Fruit fly (Drosophila melanogaster) whole organism, embryonic: ENCODE measurements around the gene CG32121.

Experiments
- Atf-2 ChIP-seq: fragments of 200-800 bp; sonication (Bioruptor generic); optimal IDR thresholded peaks from 2 replicates; lab custom pipeline; 2016; ENCODE audit warnings: missing biosample characterization, missing genetic modification characterization
- CG10147 ChIP-seq: fragments of 200-800 bp; sonication (Bioruptor generic); optimal IDR thresholded peaks from 2 replicates; lab custom pipeline; 2019; ENCODE audit warnings: missing biosample characterization, mild to moderate bottlenecking, missing genetic modification characterization, moderate library complexity
- CG12391 ChIP-seq: fragments of 200-800 bp; sonication (Bioruptor generic); optimal IDR thresholded peaks from 3 replicates; lab custom pipeline; 2018; ENCODE audit warnings: missing biosample characterization, mild to moderate bottlenecking, missing genetic modification characterization, moderate library complexity
- CG12769 ChIP-seq: fragments of 200-800 bp; sonication (Bioruptor generic); optimal IDR thresholded peaks from 2 replicates; lab custom pipeline; 2019; ENCODE audit warnings: missing biosample characterization, mild to moderate bottlenecking, missing genetic modification characterization, moderate library complexity
- CG12942 ChIP-seq: fragments of 200-800 bp; sonication (Bioruptor generic); optimal IDR thresholded peaks from 3 replicates; lab custom pipeline; 2016; ENCODE audit warnings: missing biosample characterization, missing genetic modification characterization
- CG13287 ChIP-seq: fragments of 200-800 bp; sonication (Bioruptor generic); IDR thresholded peaks from 2 replicates; pipeline ENCODE4 v1.3.6; 2022; ENCODE audit warnings: missing biosample characterization, missing genetic modification characterization; ENCODE audit not compliant: partially characterized antibody
- CG14050 ChIP-seq: fragments of 200-800 bp; sonication (Bioruptor generic); IDR thresholded peaks from 3 replicates; pipeline ENCODE4 v1.3.6; 2022; ENCODE audit warnings: missing biosample characterization, missing genetic modification characterization
- CG15601 ChIP-seq: fragments of 200-800 bp; sonication (Bioruptor generic); optimal IDR thresholded peaks from 3 replicates; lab custom pipeline; 2019; ENCODE audit warnings: missing biosample characterization, mild to moderate bottlenecking, missing genetic modification characterization, moderate library complexity
- CG17361 ChIP-seq: fragments of 200-800 bp; sonication (Bioruptor generic); IDR thresholded peaks from 3 replicates; pipeline ENCODE4 v1.3.6; 2022; ENCODE audit warnings: missing biosample characterization, missing genetic modification characterization
- CG17802 ChIP-seq: fragments of 200-800 bp; sonication (Bioruptor generic); optimal IDR thresholded peaks from 2 replicates; lab custom pipeline; 2018; ENCODE audit warnings: missing biosample characterization, mild to moderate bottlenecking, missing genetic modification characterization, moderate library complexity
- CG18764 ChIP-seq: fragments of 200-800 bp; sonication (Bioruptor generic); optimal IDR thresholded peaks from 3 replicates; lab custom pipeline; 2016; ENCODE audit warnings: missing biosample characterization, missing genetic modification characterization
- CG2712 ChIP-seq: fragments of 200-800 bp; optimal IDR thresholded peaks from 3 replicates; lab custom pipeline; 2019; ENCODE audit warnings: missing biosample characterization, mild to moderate bottlenecking, missing genetic modification characterization, moderate library complexity
- CG30403 ChIP-seq: fragments of 200-800 bp; sonication (Bioruptor generic); optimal IDR thresholded peaks from 3 replicates; lab custom pipeline; 2016; ENCODE audit warnings: missing biosample characterization, missing genetic modification characterization
- CG3281 ChIP-seq: fragments of 200-800 bp; sonication (Bioruptor generic); optimal IDR thresholded peaks from 3 replicates; lab custom pipeline; 2017; ENCODE audit warnings: missing biosample characterization, mild to moderate bottlenecking, missing genetic modification characterization
- CG34422 ChIP-seq: fragments of 200-800 bp; sonication (Bioruptor generic); IDR thresholded peaks from 3 replicates; pipeline ENCODE4 v1.3.6; 2022; ENCODE audit warnings: missing biosample characterization, missing genetic modification characterization
- CG4424 ChIP-seq: fragments of 200-800 bp; sonication (Bioruptor generic); optimal IDR thresholded peaks from 3 replicates; lab custom pipeline; 2016; ENCODE audit warnings: missing biosample characterization, missing genetic modification characterization
- CG7372 ChIP-seq: fragments of 200-800 bp; sonication (Bioruptor generic); IDR thresholded peaks from 2 replicates; pipeline ENCODE4 v1.3.6; 2022; ENCODE audit warnings: missing biosample characterization, missing genetic modification characterization
- CG9215 ChIP-seq: fragments of 200-800 bp; sonication (Bioruptor generic); IDR thresholded peaks from 2 replicates; pipeline ENCODE4 v1.3.6; 2022; ENCODE audit warnings: missing biosample characterization, missing genetic modification characterization
- CG9727 ChIP-seq: fragments of 200-800 bp; sonication (Bioruptor generic); optimal IDR thresholded peaks from 3 replicates; lab custom pipeline; 2017; ENCODE audit warnings: missing biosample characterization, mild to moderate bottlenecking, missing genetic modification characterization
- CoRest ChIP-seq: fragments of 200-800 bp; sonication (Bioruptor generic); optimal IDR thresholded peaks from 3 replicates; lab custom pipeline; 2018; ENCODE audit warnings: missing biosample characterization, mild to moderate bottlenecking, missing genetic modification characterization, moderate library complexity
- E2f2 ChIP-seq: fragments of 200-800 bp; sonication (Bioruptor generic); IDR thresholded peaks from 2 replicates; pipeline ENCODE4 v1.3.6; 2022; ENCODE audit warnings: missing biosample characterization, missing genetic modification characterization
- HHEX ChIP-seq: fragments of 200-800 bp; sonication (Bioruptor generic); optimal IDR thresholded peaks from 3 replicates; lab custom pipeline; 2017; ENCODE audit warnings: missing biosample characterization, mild to moderate bottlenecking, missing genetic modification characterization, missing genetic modification reagents
- HLH4C ChIP-seq: fragments of 200-800 bp; sonication (Bioruptor generic); IDR thresholded peaks from 3 replicates; pipeline ENCODE4 v1.3.6; 2022; ENCODE audit warnings: missing biosample characterization, missing genetic modification characterization; ENCODE audit not compliant: partially characterized antibody
- HmgD ChIP-seq: fragments of 200-800 bp; sonication (Bioruptor generic); optimal IDR thresholded peaks from 3 replicates; lab custom pipeline; 2016; ENCODE audit warnings: missing biosample characterization, missing genetic modification characterization
- Kr ChIP-seq: fragments of 200-800 bp; sonication (Bioruptor generic); optimal IDR thresholded peaks from 2 replicates; lab custom pipeline; 2017; ENCODE audit warnings: missing biosample characterization, mild to moderate bottlenecking, missing genetic modification characterization
- Oli ChIP-seq: fragments of 200-800 bp; sonication (Bioruptor generic); optimal IDR thresholded peaks from 2 replicates; lab custom pipeline; 2018; ENCODE audit warnings: missing biosample characterization, mild to moderate bottlenecking, missing genetic modification characterization, moderate library complexity
- Optix ChIP-seq: fragments of 200-800 bp; sonication (Bioruptor generic); IDR thresholded peaks from 3 replicates; pipeline ENCODE4 v1.3.6; 2022; ENCODE audit warnings: missing biosample characterization, missing genetic modification characterization
- Poxn ChIP-seq: fragments of 200-800 bp; sonication (Bioruptor generic); IDR thresholded peaks from 2 replicates; pipeline ENCODE4 v1.3.6; 2022; ENCODE audit warnings: missing biosample characterization, missing genetic modification characterization
- Scr ChIP-seq: fragments of 200-800 bp; sonication (Bioruptor generic); IDR thresholded peaks from 2 replicates; pipeline ENCODE4 v1.3.6; 2022; ENCODE audit warnings: missing biosample characterization, missing genetic modification characterization; ENCODE audit not compliant: partially characterized antibody
- YL-1 ChIP-seq: fragments of 200-800 bp; sonication (Bioruptor generic); optimal IDR thresholded peaks from 3 replicates; lab custom pipeline; 2017; ENCODE audit warnings: missing biosample characterization, mild to moderate bottlenecking, missing genetic modification characterization
- ash1 ChIP-seq: fragments of 200-800 bp; sonication (Bioruptor generic); optimal IDR thresholded peaks from 2 replicates; lab custom pipeline; 2018; ENCODE audit warnings: missing biosample characterization, mild to moderate bottlenecking, missing genetic modification characterization
- bbx ChIP-seq: fragments of 200-800 bp; sonication (Bioruptor generic); IDR thresholded peaks from 2 replicates; pipeline ENCODE4 v1.3.6; 2022; ENCODE audit warnings: missing biosample characterization, missing genetic modification characterization; ENCODE audit not compliant: partially characterized antibody
- chm ChIP-seq: fragments of 200-800 bp; sonication (Bioruptor generic); IDR thresholded peaks from 2 replicates; pipeline ENCODE4 v1.3.6; 2022; ENCODE audit warnings: missing biosample characterization, missing genetic modification characterization
- da ChIP-seq: fragments of 200-800 bp; sonication (Bioruptor generic); optimal IDR thresholded peaks from 2 replicates; lab custom pipeline; 2016; ENCODE audit warnings: missing biosample characterization, missing genetic modification characterization
- gfzf ChIP-seq: fragments of 200-800 bp; sonication (Bioruptor generic); optimal IDR thresholded peaks from 2 replicates; lab custom pipeline; 2016; ENCODE audit warnings: missing biosample characterization, mild to moderate bottlenecking, missing genetic modification characterization, moderate library complexity
- grau ChIP-seq: fragments of 200-800 bp; optimal IDR thresholded peaks from 3 replicates; lab custom pipeline; 2019; ENCODE audit warnings: missing biosample characterization, mild to moderate bottlenecking, missing genetic modification characterization, moderate library complexity
- hb ChIP-seq: fragments of 200-800 bp; sonication (Bioruptor generic); IDR thresholded peaks from 3 replicates; pipeline ENCODE4 v1.3.6; 2022; ENCODE audit warnings: missing biosample characterization, missing genetic modification characterization; ENCODE audit not compliant: partially characterized antibody
- knrl ChIP-seq: fragments of 200-800 bp; sonication (Bioruptor generic); IDR thresholded peaks from 3 replicates; pipeline ENCODE4 v1.3.6; 2022; ENCODE audit warnings: missing biosample characterization, missing genetic modification characterization; ENCODE audit not compliant: partially characterized antibody
- org-1 ChIP-seq: fragments of 200-800 bp; sonication (Bioruptor generic); optimal IDR thresholded peaks from 2 replicates; lab custom pipeline; 2017; ENCODE audit warnings: missing biosample characterization, missing genetic modification characterization
- phol ChIP-seq: fragments of 200-800 bp; sonication (Bioruptor generic); optimal IDR thresholded peaks from 3 replicates; lab custom pipeline; 2018; ENCODE audit warnings: missing biosample characterization, mild to moderate bottlenecking, missing genetic modification characterization, moderate library complexity
- pzg ChIP-seq: fragments of 200-800 bp; sonication (Bioruptor generic); optimal IDR thresholded peaks from 3 replicates; lab custom pipeline; 2018; ENCODE audit warnings: missing biosample characterization, mild to moderate bottlenecking, missing genetic modification characterization, moderate library complexity
- sim ChIP-seq: fragments of 200-800 bp; sonication (Bioruptor generic); IDR thresholded peaks from 2 replicates; pipeline ENCODE4 v1.3.6; 2022; ENCODE audit warnings: missing biosample characterization, missing genetic modification characterization
- sna ChIP-seq: fragments of 200-800 bp; sonication (Bioruptor generic); IDR thresholded peaks from 2 replicates; pipeline ENCODE4 v1.3.6; 2022; ENCODE audit warnings: missing biosample characterization, missing genetic modification characterization; ENCODE audit not compliant: partially characterized antibody
- stwl ChIP-seq: fragments of 200-800 bp; sonication (Bioruptor generic); optimal IDR thresholded peaks from 3 replicates; lab custom pipeline; 2018; ENCODE audit warnings: missing biosample characterization, mild to moderate bottlenecking, missing genetic modification characterization, moderate library complexity
- sug ChIP-seq: fragments of 200-800 bp; optimal IDR thresholded peaks from 2 replicates; lab custom pipeline; 2019; ENCODE audit warnings: missing biosample characterization, mild to moderate bottlenecking, missing genetic modification characterization, moderate library complexity
- trem ChIP-seq: fragments of 200-800 bp; optimal IDR thresholded peaks from 3 replicates; lab custom pipeline; 2019; ENCODE audit warnings: missing biosample characterization, mild to moderate bottlenecking, missing genetic modification characterization, moderate library complexity
- ttk ChIP-seq: fragments of 200-800 bp; sonication (Bioruptor generic); IDR thresholded peaks from 2 replicates; pipeline ENCODE4 v2.1.2; 2022; ENCODE audit warnings: missing biosample characterization, missing genetic modification characterization
- tx ChIP-seq: fragments of 200-800 bp; sonication (Bioruptor generic); optimal IDR thresholded peaks from 2 replicates; lab custom pipeline; 2016; ENCODE audit warnings: missing biosample characterization, missing genetic modification characterization

Gene CG32121

DNA sequence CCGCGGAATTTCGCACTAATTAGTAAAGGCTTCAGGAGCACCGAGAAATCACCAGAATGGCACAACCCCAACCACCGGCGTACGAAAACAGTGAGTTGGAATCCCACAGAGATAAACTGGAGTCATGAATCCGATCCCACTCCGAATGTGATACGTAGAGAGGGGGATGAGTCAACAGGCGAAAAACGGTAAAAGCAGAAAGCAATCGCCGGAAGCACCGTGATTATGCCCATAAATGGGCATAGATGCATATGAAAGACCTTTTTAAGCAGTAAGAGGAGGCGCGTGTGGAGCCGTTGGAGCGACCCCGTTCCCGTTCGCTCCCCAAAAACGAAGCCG, 9.3 kb downstream of the CG32121 start (continued):
- TF ChIP-seq ash1 (GFP tag; lab: Kevin White, UChicago): no peak
- TF ChIP-seq chm (GFP tag; lab: Robert Waterston, UW): peak; percentile 22; the same call in 1 of the 2 replicates
- no peak for TF ChIP-seq Poxn (GFP tag; lab: Robert Waterston, UW)
- TF ChIP-seq YL-1 (GFP tag; lab: Kevin White, UChicago): no peak
- TF ChIP-seq CG18764 (GFP tag; lab: Kevin White, UChicago): no peak
- TF ChIP-seq CG17802: no peak
- TF ChIP-seq CG34422 (GFP tag; lab: Robert Waterston, UW): peak; percentile 22; the same call in 1 of the 3 replicates
- TF ChIP-seq CG12769 (tag; lab: Kevin White, UChicago): peak; percentile 15
- TF ChIP-seq Atf-2 (GFP tag; lab: Kevin White, UChicago): no peak
- TF ChIP-seq, all 482 proteins: peak for 16

DNA sequence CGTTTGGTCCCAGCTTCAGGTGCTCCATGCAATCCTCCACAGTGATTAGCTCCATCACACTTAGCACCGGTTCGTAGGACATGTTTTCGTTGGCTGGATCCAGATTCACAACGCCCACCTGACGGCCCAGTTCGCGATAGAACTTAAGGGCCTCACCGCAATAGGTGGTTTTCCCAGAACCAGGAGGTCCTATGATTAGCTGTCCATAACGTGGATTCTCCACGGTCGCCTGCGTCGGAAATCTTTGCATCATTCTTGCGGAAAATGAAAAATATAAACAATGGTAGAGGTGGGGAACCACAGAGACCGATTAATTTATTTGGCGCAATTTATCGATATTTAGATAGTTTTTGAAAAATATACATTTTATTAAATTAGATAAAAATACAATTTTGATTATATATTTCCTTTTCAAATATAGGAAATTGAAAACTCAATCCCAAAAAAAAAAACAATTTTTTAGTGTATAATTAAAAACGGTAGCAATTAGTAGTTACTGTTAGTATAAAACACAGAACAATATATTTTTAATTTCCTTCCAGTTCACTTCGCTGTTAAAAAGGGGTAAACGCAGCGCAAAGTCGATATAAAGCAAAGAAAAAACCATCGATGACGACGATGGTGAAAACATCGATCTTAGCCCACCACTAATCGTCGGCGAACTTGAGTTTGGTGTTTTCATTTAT, 9.8 kb downstream of the CG32121 start, which contains the start of the genes CG10222 and flr:
CG10222 (minus strand) TSS at position 254 of the 686 bp plus-strand sequence.
flr (plus strand) TSS at position 644 of the 686 bp plus-strand sequence.
- TF ChIP-seq gfzf (GFP tag; lab: Kevin White, UChicago) (peak; percentile 10), knrl (GFP tag; lab: Robert Waterston, UW) (peak; percentile 79), sna (GFP tag; lab: Robert Waterston, UW) (0 out of 2 replicates have a peak, but pooled peaks have one; percentile 51), CG4424 (GFP tag; lab: Kevin White, UChicago) (no peak), phol (tag; lab: Kevin White, UChicago) (peak; percentile 36), CG9215 (GFP tag; lab: Robert Waterston, UW) (0 out of 2 replicates have a peak, but pooled peaks have one; percentile 8), CG12942 (GFP tag; lab: Kevin White, UChicago) (no peak), CG14050 (GFP tag; lab: Robert Waterston, UW) (no peak), CG9727 (GFP tag; lab: Kevin White, UChicago) (peak; percentile 17), Optix (GFP tag; lab: Robert Waterston, UW) (no peak), pzg (GFP tag; lab: Kevin White, UChicago) (peak; percentile 22), grau (tag; lab: Kevin White, UChicago) (peak; percentile 6), E2f2 (GFP tag; lab: Robert Waterston, UW) (peak; percentile 80), HLH4C (GFP tag; lab: Robert Waterston, UW) (peak; percentile 82), sug (tag; lab: Kevin White, UChicago) (peak; percentile 8), CG30403 (GFP tag; lab: Kevin White, UChicago) (peak; percentile 32), CG3281 (GFP tag; lab: Kevin White, UChicago) (peak; percentile 15), CG7372 (GFP tag; lab: Robert Waterston, UW) (no peak), stwl (tag; lab: Kevin White, UChicago) (peak; percentile 57), ttk (no peak), org-1 (GFP tag; lab: Kevin White, UChicago) (no peak), CG13287 (GFP tag; lab: Robert Waterston, UW) (peak; percentile 74), Kr (GFP tag; lab: Kevin White, UChicago) (peak; percentile 98), tx (no peak), sim (GFP tag; lab: Robert Waterston, UW) (no peak), CG10147 (GFP tag; lab: Kevin White, UChicago) (peak; percentile 17), CG2712 (tag; lab: Kevin White, UChicago) (peak; percentile 13), bbx (peak; percentile 67), CG17361 (GFP tag; lab: Robert Waterston, UW) (peak; percentile 45; the same call in 1 of the 3 replicates), CoRest (tag; lab: Kevin White, UChicago) (peak; percentile 46), Oli (tag; lab: Kevin White, UChicago) (no peak), hb (GFP tag; lab: Robert Waterston, UW) (peak; percentile 69), HmgD (GFP tag; lab: Kevin White, UChicago) (no peak), CG15601 (tag; lab: Kevin White, UChicago) (peak; percentile 19), trem (tag; lab: Kevin White, UChicago) (peak; percentile 41), Scr (GFP tag; lab: Robert Waterston, UW) (peak; percentile 87), CG12391 (peak; percentile 42), da (GFP tag; lab: Kevin White, UChicago) (no peak), HHEX (GFP tag; lab: Kevin White, UChicago) (no peak)
